Worm (Caenorhabditis elegans) whole organism, L2 larva: Measurements from ENCODE around the gene srbc-24.

Experiments used
- aly-2 ChIP-seq: fragments of 150-350 bp; optimal IDR thresholded peaks from 2 replicates; lab custom pipeline; 2014; ENCODE audit warnings: missing biosample characterization, missing genetic modification characterization
- ceh-82 ChIP-seq: fragments of 150-350 bp; optimal IDR thresholded peaks from 2 replicates; lab custom pipeline; 2014; ENCODE audit warnings: missing biosample characterization, missing genetic modification characterization
- egl-27 ChIP-seq: sonication (generic microtip); optimal IDR thresholded peaks from 3 replicates; lab custom pipeline; 2017; ENCODE audit warnings: missing biosample characterization, missing genetic modification reagents, missing genetic modification characterization
- fos-1 ChIP-seq: fragments of 150-350 bp; optimal IDR thresholded peaks from 2 replicates; lab custom pipeline; 2014; ENCODE audit warnings: missing biosample characterization, missing genetic modification characterization
- mdl-1 ChIP-seq, 2 experiments: fragments of 150-350 bp in 1 of 2; sonication (generic microtip) in 1 of 2; optimal IDR thresholded peaks; 2 replicates each; lab custom pipeline; 2017; ENCODE audit warnings: missing biosample characterization in 2 of 2, missing genetic modification characterization in 2 of 2
- nhr-12 ChIP-seq: fragments of 150-350 bp; optimal IDR thresholded peaks from 2 replicates; lab custom pipeline; 2014; ENCODE audit warnings: missing biosample characterization, missing genetic modification characterization
- nhr-6 ChIP-seq: fragments of 150-350 bp; optimal IDR thresholded peaks from 2 replicates; lab custom pipeline; 2014; ENCODE audit warnings: missing biosample characterization, missing genetic modification characterization
- skn-1 ChIP-seq: sonication (generic microtip); optimal IDR thresholded peaks from 2 replicates; lab custom pipeline; 2017; ENCODE audit warnings: missing biosample characterization, missing genetic modification characterization
- snpc-4 ChIP-seq: fragments of 150-350 bp; optimal IDR thresholded peaks from 2 replicates; lab custom pipeline; 2014; ENCODE audit warnings: missing biosample characterization, missing genetic modification characterization
- ztf-11 ChIP-seq: sonication (generic microtip); optimal IDR thresholded peaks from 2 replicates; lab custom pipeline; 2017; ENCODE audit warnings: missing biosample characterization, missing genetic modification characterization

ce11 chrV:2121910-2122362 lies 29.6 kb upstream of the srbc-24 start, which contains the start of gene F22F7.8:
- TF ChIP-seq nhr-6 (tag; lab: Kevin White, UChicago) (no peak), snpc-4 (no peak), skn-1 (no peak), ceh-82 (no peak), ztf-11 (no peak), fos-1 (tag; lab: Kevin White, UChicago) (no peak), mdl-1 (tag; optimal IDR thresholded peaks at IDR 0.05; lab: Kevin White, UChicago) (no peak), aly-2 (tag; lab: Kevin White, UChicago) (no peak), nhr-12 (tag; lab: Kevin White, UChicago) (no peak), egl-27 (tag; lab: Kevin White, UChicago) (no peak)
